Worm (Caenorhabditis elegans): Measurements from ENCODE around the gene T24D5.6.
A peak's percentile ranks its signal among the peaks of the same experiment; 100 is the strongest.

The T24D5.6 gene

DNA sequence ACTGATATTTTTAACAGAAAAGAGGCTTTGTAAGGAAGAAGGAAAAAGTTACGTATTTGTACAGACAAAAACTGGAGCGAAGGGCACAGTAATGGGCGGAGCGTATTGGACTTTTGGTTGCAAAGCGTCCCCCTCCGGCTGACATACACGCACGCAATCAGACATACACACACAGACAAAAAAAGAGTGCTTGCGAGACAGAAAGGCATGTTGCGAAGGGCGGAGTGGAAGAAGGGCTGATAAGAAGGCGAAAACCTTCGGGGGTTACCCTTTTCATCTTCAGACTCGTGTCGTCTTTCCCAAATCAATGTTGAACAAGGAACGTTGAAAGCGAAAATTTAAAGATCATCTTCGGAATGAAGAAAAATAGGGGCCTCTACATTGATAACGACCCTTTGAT, 27.1 kb downstream of the T24D5.6 start (continued):
- TF ChIP-seq zag-1 (tag; optimal IDR thresholded peaks at IDR 0.05), result no peak
- no peak for TF ChIP-seq mab-9 (GFP tag; IDR thresholded peaks at IDR 0.05)
- TF ChIP-seq hlh-17 (GFP tag; optimal IDR thresholded peaks at IDR 0.05; ENCODE audit: borderline replicate concordance), result no peak
- no peak for TF ChIP-seq nhr-47 (tag; optimal IDR thresholded peaks at IDR 0.05)
- TF ChIP-seq sptf-1 (tag; optimal IDR thresholded peaks at IDR 0.05), result no peak
- TF ChIP-seq hpl-2 (GFP tag; optimal IDR thresholded peaks at IDR 0.05), result no peak
- no peak for TF ChIP-seq fkh-4 (tag; optimal IDR thresholded peaks at IDR 0.05; ENCODE audit: borderline replicate concordance)
- no peak for TF ChIP-seq ets-5 (GFP tag; IDR thresholded peaks at IDR 0.05)
- TF ChIP-seq aha-1 (tag; optimal IDR thresholded peaks at IDR 0.05), result no peak
- no peak for TF ChIP-seq pqm-1 (tag; optimal IDR thresholded peaks at IDR 0.05)
- TF ChIP-seq alr-1 (tag; optimal IDR thresholded peaks at IDR 0.05; ENCODE audit: borderline replicate concordance), result no peak
- no peak for TF ChIP-seq ceh-63 (GFP tag; optimal IDR thresholded peaks at IDR 0.05)
- TF ChIP-seq lir-3 (tag; optimal IDR thresholded peaks at IDR 0.05; ENCODE audit: poor library complexity), result no peak
- TF ChIP-seq ceh-8 (GFP tag; optimal IDR thresholded peaks at IDR 0.05), result no peak
- TF ChIP-seq skn-1 (tag; optimal IDR thresholded peaks at IDR 0.05), result no peak
- no peak for TF ChIP-seq lin-13 (GFP tag; optimal IDR thresholded peaks at IDR 0.05)
- TF ChIP-seq jun-1 (tag; optimal IDR thresholded peaks at IDR 0.05), result peak; percentile 46
- no peak for TF ChIP-seq sox-4 (tag; optimal IDR thresholded peaks at IDR 0.05)
- no peak for TF ChIP-seq fkh-8 (tag; optimal IDR thresholded peaks at IDR 0.05)
- TF ChIP-seq nhr-11 (tag; optimal IDR thresholded peaks at IDR 0.05), result no peak
- TF ChIP-seq elt-3 (tag; optimal IDR thresholded peaks at IDR 0.05), result peak in 4 of 6 experiments; percentile 51 to 71 (median 58)
- TF ChIP-seq lin-14 (GFP tag; optimal IDR thresholded peaks at IDR 0.05), result peak; percentile 63
- no peak for TF ChIP-seq nhr-76 (tag; optimal IDR thresholded peaks at IDR 0.05)
- no peak for TF ChIP-seq fkh-10 (GFP tag; optimal IDR thresholded peaks at IDR 0.05)
- no peak for TF ChIP-seq dpl-1 (GFP tag; optimal IDR thresholded peaks at IDR 0.05)
- peak in 1 of 2 experiments; percentile 17 for TF ChIP-seq lsy-2 (tag; optimal IDR thresholded peaks at IDR 0.05)
- no peak for TF ChIP-seq ztf-4 (tag; optimal IDR thresholded peaks at IDR 0.05)
- peak; percentile 30 for TF ChIP-seq tbx-2 (tag; optimal IDR thresholded peaks at IDR 0.05)
- TF ChIP-seq pag-3 (tag; optimal IDR thresholded peaks at IDR 0.05; ENCODE audit: borderline replicate concordance, insufficient read depth), result no peak
- no peak for TF ChIP-seq ceh-82 (tag; optimal IDR thresholded peaks at IDR 0.05)
- no peak for TF ChIP-seq sup-37 (GFP tag; optimal IDR thresholded peaks at IDR 0.05)
- no peak for TF ChIP-seq efl-3 (GFP tag; optimal IDR thresholded peaks at IDR 0.05)
- TF ChIP-seq Y116A8C.19 (tag; optimal IDR thresholded peaks at IDR 0.05; ENCODE audit: borderline replicate concordance), result no peak
- TF ChIP-seq irx-1 (tag; optimal IDR thresholded peaks at IDR 0.05), result no peak
- TF ChIP-seq pax-3 (tag; optimal IDR thresholded peaks at IDR 0.05), result no peak
- TF ChIP-seq efl-1 (optimal IDR thresholded peaks at IDR 0.05), result no peak
- no peak for TF ChIP-seq efl-1 (GFP tag; optimal IDR thresholded peaks at IDR 0.05 in 1 of 2)
- no peak for TF ChIP-seq unc-130 (tag; optimal IDR thresholded peaks at IDR 0.05)
- peak; percentile 9 for TF ChIP-seq mep-1 (tag; optimal IDR thresholded peaks at IDR 0.05)
- TF ChIP-seq ceh-88 (GFP tag; IDR thresholded peaks at IDR 0.05), result no peak
- no peak for TF ChIP-seq mef-2 (tag; optimal IDR thresholded peaks at IDR 0.05)
- TF ChIP-seq fos-1 (tag; optimal IDR thresholded peaks at IDR 0.05), result no peak
- peak; percentile 44 for TF ChIP-seq nhr-20 (tag; optimal IDR thresholded peaks at IDR 0.05)
- TF ChIP-seq nhr-90 (tag; optimal IDR thresholded peaks at IDR 0.05; ENCODE audit: poor library complexity), result no peak
- TF ChIP-seq tlp-1 (tag; optimal IDR thresholded peaks at IDR 0.05), result no peak
- TF ChIP-seq nhr-237 (tag; optimal IDR thresholded peaks at IDR 0.05), result no peak
- TF ChIP-seq blmp-1 (tag; optimal IDR thresholded peaks at IDR 0.05), result peak; percentile 86
- no peak for TF ChIP-seq swsn-7 (tag; optimal IDR thresholded peaks at IDR 0.05)
- TF ChIP-seq dsc-1 (tag; optimal IDR thresholded peaks at IDR 0.05), result no peak
- TF ChIP-seq lin-35 (GFP tag; optimal IDR thresholded peaks at IDR 0.05), result peak in 1 of 2 experiments; percentile 58
- TF ChIP-seq C04F5.9 (tag; optimal IDR thresholded peaks at IDR 0.05), result no peak
- TF ChIP-seq nhr-71 (tag; optimal IDR thresholded peaks at IDR 0.05), result peak; percentile 34
- no peak for TF ChIP-seq ama-1 (optimal IDR thresholded peaks at IDR 0.05)
- no peak for TF ChIP-seq aly-2 (tag; optimal IDR thresholded peaks at IDR 0.05)
